Worm (Caenorhabditis elegans) whole organism, L4 larva: ENCODE results near the gene srh-303.
A peak's percentile ranks its signal among the peaks of the same experiment; 100 is the strongest.

ENCODE experiments used
- F37D6.2 ChIP-seq: sonication (generic microtip); optimal IDR thresholded peaks from 2 replicates; lab custom pipeline; 2016; ENCODE audit warnings: mild to moderate bottlenecking, missing genetic modification characterization, missing compliant biosample characterization
- T20F7.1 ChIP-seq: fragments of 200-800 bp; sonication (Bioruptor generic); optimal IDR thresholded peaks from 2 replicates; lab custom pipeline; 2018; ENCODE audit warnings: mild to moderate bottlenecking, missing genetic modification characterization, missing compliant biosample characterization
- T26A8.4 ChIP-seq: fragments of 200-800 bp; sonication (Bioruptor generic); IDR thresholded peaks from 2 replicates; pipeline ENCODE4 v1.3.6; 2022; ENCODE audit warnings: missing genetic modification characterization, missing compliant biosample characterization
- Y75B8A.6 ChIP-seq: fragments of 200-800 bp; sonication (Bioruptor generic); IDR thresholded peaks from 2 replicates; pipeline ENCODE4 v1.3.6; 2022; ENCODE audit warnings: missing genetic modification reagents, missing genetic modification characterization, missing compliant biosample characterization
- ZK337.2 ChIP-seq: fragments of 200-800 bp; sonication (Bioruptor generic); IDR thresholded peaks from 2 replicates; pipeline ENCODE4 v1.3.6; 2022; ENCODE audit warnings: missing genetic modification reagents, missing genetic modification characterization, missing compliant biosample characterization
- arid-1 ChIP-seq: fragments of 200-800 bp; sonication (Bioruptor generic); conservative IDR thresholded peaks from 2 replicates; pipeline ENCODE4 v1.3.6; 2022; ENCODE audit warnings: missing genetic modification reagents, missing genetic modification characterization, missing compliant biosample characterization
- ces-1 ChIP-seq: fragments of 150-350 bp; sonication (generic microtip); optimal IDR thresholded peaks from 4 replicates; lab custom pipeline; 2014; ENCODE audit warnings: missing biosample characterization, missing genetic modification reagents, missing genetic modification characterization
- ctbp-1 ChIP-seq: fragments of 200-800 bp; sonication (Bioruptor generic); IDR thresholded peaks from 2 replicates; pipeline ENCODE4 v1.3.6; 2022; ENCODE audit warnings: missing genetic modification reagents, missing genetic modification characterization, missing compliant biosample characterization
- daf-16 ChIP-seq, 3 experiments: sonication (generic microtip); optimal IDR thresholded peaks; 2 replicates each; lab custom pipeline; 2016 to 2017; ENCODE audit warnings: missing genetic modification characterization in 3 of 3, missing genetic modification reagents in 3 of 3, mild to moderate bottlenecking in 2 of 3, missing compliant biosample characterization in 2 of 3, missing biosample characterization in 1 of 3, moderate library complexity in 1 of 3
- dpl-1 ChIP-seq: fragments of 150-350 bp; optimal IDR thresholded peaks from 2 replicates; lab custom pipeline; 2014; ENCODE audit warnings: missing biosample characterization, missing genetic modification reagents, missing genetic modification characterization
- duxl-1 ChIP-seq: sonication (generic microtip); optimal IDR thresholded peaks from 2 replicates; lab custom pipeline; 2016; ENCODE audit warnings: mild to moderate bottlenecking, missing genetic modification characterization, moderate library complexity, missing compliant biosample characterization; ENCODE audit not compliant: poor library complexity
- dve-1 ChIP-seq: sonication (generic microtip); optimal IDR thresholded peaks from 2 replicates; lab custom pipeline; 2017; ENCODE audit warnings: antibody characterized with exemption, mild to moderate bottlenecking, missing genetic modification characterization, missing compliant biosample characterization; ENCODE audit not compliant: insufficient read depth
- hlh-11 ChIP-seq: fragments of 200-800 bp; sonication (Bioruptor generic); optimal IDR thresholded peaks from 2 replicates; lab custom pipeline; 2018; ENCODE audit warnings: mild to moderate bottlenecking, missing genetic modification characterization, missing compliant biosample characterization
- hlh-30 ChIP-seq: sonication (generic microtip); optimal IDR thresholded peaks from 2 replicates; lab custom pipeline; 2017; ENCODE audit warnings: antibody characterized with exemption, mild to moderate bottlenecking, missing genetic modification characterization, missing compliant biosample characterization; ENCODE audit not compliant: insufficient read depth
- hmg-1.1 ChIP-seq: fragments of 200-800 bp; sonication (Bioruptor generic); IDR thresholded peaks from 2 replicates; pipeline ENCODE4 v1.3.6; 2022; ENCODE audit warnings: missing genetic modification reagents, missing genetic modification characterization, missing compliant biosample characterization
- jun-1 ChIP-seq: fragments of 150-350 bp; optimal IDR thresholded peaks from 2 replicates; lab custom pipeline; 2014; ENCODE audit warnings: missing biosample characterization, missing genetic modification reagents, missing genetic modification characterization
- lim-7 ChIP-seq: fragments of 200-800 bp; sonication (Bioruptor generic); IDR thresholded peaks from 2 replicates; pipeline ENCODE4 v1.3.6; 2022; ENCODE audit warnings: missing genetic modification characterization, missing compliant biosample characterization
- lin-1 ChIP-seq: fragments of 200-800 bp; sonication (Bioruptor generic); IDR thresholded peaks from 2 replicates; pipeline ENCODE4 v1.3.6; 2022; ENCODE audit warnings: missing genetic modification reagents, missing genetic modification characterization, missing compliant biosample characterization
- lin-15B ChIP-seq: fragments of 150-350 bp; sonication (generic microtip); optimal IDR thresholded peaks from 3 replicates; lab custom pipeline; 2014; ENCODE audit warnings: missing biosample characterization, missing genetic modification characterization
- lin-38 ChIP-seq: fragments of 200-800 bp; sonication (Bioruptor generic); IDR thresholded peaks from 2 replicates; pipeline ENCODE4 v1.3.6; 2022; ENCODE audit warnings: missing genetic modification reagents, missing genetic modification characterization, missing compliant biosample characterization
- lin-39 ChIP-seq: fragments of 150-350 bp; optimal IDR thresholded peaks from 2 replicates; lab custom pipeline; 2014; ENCODE audit warnings: missing biosample characterization, missing genetic modification reagents, missing genetic modification characterization
- lsy-2 ChIP-seq, 2 experiments: fragments of 150-350 bp in 1 of 2; sonication (generic microtip) in 1 of 2; optimal IDR thresholded peaks; 2 replicates each; lab custom pipeline; 2014 to 2017; ENCODE audit warnings: missing biosample characterization in 2 of 2, missing genetic modification characterization in 2 of 2
- madf-9 ChIP-seq: fragments of 200-800 bp; sonication (Bioruptor generic); conservative IDR thresholded peaks from 2 replicates; pipeline ENCODE4 v1.3.6; 2022; ENCODE audit warnings: missing genetic modification reagents, missing genetic modification characterization, missing compliant biosample characterization
- mdl-1 ChIP-seq, 2 experiments: fragments of 150-350 bp in 1 of 2; sonication (generic microtip) in 1 of 2; optimal IDR thresholded peaks; 2 replicates each; lab custom pipeline; 2014 to 2017; ENCODE audit warnings: missing biosample characterization in 2 of 2, missing genetic modification characterization in 2 of 2
- mdt-29 ChIP-seq: fragments of 200-800 bp; sonication (Bioruptor generic); IDR thresholded peaks from 2 replicates; pipeline ENCODE4 v1.3.6; 2022; ENCODE audit warnings: missing genetic modification reagents, missing genetic modification characterization, missing compliant biosample characterization
- mep-1 ChIP-seq: fragments of 150-350 bp; sonication (generic microtip); optimal IDR thresholded peaks from 3 replicates; lab custom pipeline; 2014; ENCODE audit warnings: missing biosample characterization, missing genetic modification characterization
- mxl-3 ChIP-seq: fragments of 200-800 bp; sonication (Bioruptor generic); optimal IDR thresholded peaks from 2 replicates; lab custom pipeline; 2018; ENCODE audit warnings: mild to moderate bottlenecking, missing genetic modification characterization, missing compliant biosample characterization
- nhr-102 ChIP-seq: sonication (generic microtip); optimal IDR thresholded peaks from 2 replicates; lab custom pipeline; 2016; ENCODE audit warnings: mild to moderate bottlenecking, missing genetic modification characterization, moderate library complexity, missing compliant biosample characterization
- nhr-11 ChIP-seq: fragments of 150-350 bp; optimal IDR thresholded peaks from 2 replicates; lab custom pipeline; 2014; ENCODE audit warnings: missing biosample characterization, missing genetic modification characterization
- nhr-111 ChIP-seq: fragments of 200-800 bp; sonication (Bioruptor generic); optimal IDR thresholded peaks from 2 replicates; lab custom pipeline; 2018; ENCODE audit warnings: mild to moderate bottlenecking, missing genetic modification characterization, missing compliant biosample characterization
- nhr-25 ChIP-seq: sonication (generic microtip); optimal IDR thresholded peaks from 2 replicates; lab custom pipeline; 2017; ENCODE audit warnings: missing genetic modification characterization, mild to moderate bottlenecking, missing compliant biosample characterization, antibody characterized with exemption, moderate library complexity, borderline replicate concordance; ENCODE audit not compliant: insufficient read depth
- nhr-48 ChIP-seq: sonication (generic microtip); optimal IDR thresholded peaks from 2 replicates; lab custom pipeline; 2016; ENCODE audit warnings: mild to moderate bottlenecking, missing genetic modification characterization, missing compliant biosample characterization
- nhr-6 ChIP-seq: fragments of 150-350 bp; optimal IDR thresholded peaks from 2 replicates; lab custom pipeline; 2014; ENCODE audit warnings: missing biosample characterization, missing genetic modification characterization
- pqm-1 ChIP-seq: sonication (generic microtip); optimal IDR thresholded peaks from 2 replicates; lab custom pipeline; 2017; ENCODE audit warnings: missing biosample characterization, missing genetic modification characterization
- set-16 ChIP-seq: fragments of 200-800 bp; sonication (Bioruptor generic); IDR thresholded peaks from 2 replicates; pipeline ENCODE4 v1.3.6; 2022; ENCODE audit warnings: missing genetic modification reagents, missing genetic modification characterization, missing compliant biosample characterization
- skn-1 ChIP-seq: fragments of 150-350 bp; optimal IDR thresholded peaks from 2 replicates; lab custom pipeline; 2014; ENCODE audit warnings: missing biosample characterization, missing genetic modification characterization
- snpc-1.2 ChIP-seq: fragments of 200-800 bp; sonication (Bioruptor generic); IDR thresholded peaks from 2 replicates; pipeline ENCODE4 v1.3.6; 2022; ENCODE audit warnings: missing genetic modification reagents, missing genetic modification characterization, missing compliant biosample characterization
- spr-1 ChIP-seq: sonication (generic microtip); optimal IDR thresholded peaks from 2 replicates; lab custom pipeline; 2016; ENCODE audit warnings: mild to moderate bottlenecking, missing genetic modification characterization, missing compliant biosample characterization
- tra-1 ChIP-seq: fragments of 200-800 bp; sonication (Bioruptor generic); IDR thresholded peaks from 2 replicates; pipeline ENCODE4 v1.3.6; 2022; ENCODE audit warnings: missing genetic modification reagents, missing genetic modification characterization, missing compliant biosample characterization
- unc-62 ChIP-seq, 3 experiments: fragments of 150-350 bp in 1 of 3; sonication (generic microtip); optimal IDR thresholded peaks in 2 of 3; peaks in 1 of 3; 1 replicate in 1 of 3; 2 replicates in 2 of 3; lab custom pipeline; 2014 to 2017; ENCODE audit warnings: missing biosample characterization in 3 of 3, missing genetic modification characterization in 3 of 3, missing genetic modification reagents in 3 of 3, missing genotype in 1 of 3
- zfp-2 ChIP-seq: sonication (generic microtip); optimal IDR thresholded peaks from 2 replicates; lab custom pipeline; 2016; ENCODE audit warnings: mild to moderate bottlenecking, missing genetic modification characterization, missing compliant biosample characterization
- ztf-11 ChIP-seq: fragments of 150-350 bp; optimal IDR thresholded peaks from 2 replicates; lab custom pipeline; 2014; ENCODE audit warnings: missing biosample characterization, missing genetic modification characterization

Gene srh-303

ce11 chrV:17844106-17844505 lies 12.7 kb downstream of the srh-303 start, which contains the start of gene srh-286 (continued):
- TF ChIP-seq lin-39 (tag; lab: Kevin White, UChicago) (no peak), hlh-30 (tag; lab: Kevin White, UChicago) (no peak)

DNA sequence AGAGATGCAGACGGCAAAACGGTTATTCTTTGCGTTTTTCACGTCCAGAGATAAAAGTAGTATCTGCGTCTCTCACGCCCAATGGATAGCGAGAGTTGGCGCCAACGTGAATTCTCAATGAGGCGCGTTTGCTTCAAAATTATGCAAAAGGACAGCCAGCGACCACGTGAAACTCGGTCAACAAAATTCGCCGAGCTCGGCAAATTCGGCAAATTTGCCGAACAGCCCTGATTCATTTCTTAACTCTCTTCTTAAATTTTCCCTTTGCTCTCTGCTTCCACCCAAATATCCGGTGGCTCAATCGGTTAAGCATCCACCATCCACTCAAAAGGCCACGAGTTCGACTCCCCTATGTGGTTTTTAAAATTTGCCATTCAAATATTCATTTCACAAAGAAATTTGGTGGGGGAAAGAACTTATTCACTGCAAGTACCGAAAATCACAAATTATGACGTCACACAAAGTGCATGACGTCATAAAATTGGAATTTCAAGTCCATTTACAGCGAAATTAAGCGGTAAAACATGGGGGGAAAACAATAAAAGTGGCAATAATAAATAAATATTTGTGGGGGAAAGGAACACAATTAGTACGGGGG lies 14.0 kb downstream of the srh-303 start:
- no peak for TF ChIP-seq T20F7.1 (GFP tag; lab: Kevin White, UChicago)
- no peak for TF ChIP-seq lin-1 (GFP tag; lab: Robert Waterston, UW)

- TF ChIP-seq unc-62 (GFP tag; optimal IDR thresholded peaks at IDR 0.05 in 1 of 2; lab: Kevin White, UChicago) (no peak), unc-62 (tag; optimal IDR thresholded peaks at IDR 0.05; lab: Kevin White, UChicago) (no peak), nhr-48 (tag; lab: Kevin White, UChicago) (no peak), snpc-1.2 (GFP tag; lab: Robert Waterston, UW) (no peak), madf-9 (no peak), arid-1 (GFP tag; lab: Robert Waterston, UW) (no peak), dve-1 (tag; lab: Kevin White, UChicago) (no peak)
These were observed 24.4 kb downstream of the srh-303 start, which contains the start of gene tcc-1 for ce11 chrV:17855889-17856288. tcc-1 (minus strand) TSS chrV:17855989.

ce11 chrV:17857901-17858300 lies 26.5 kb downstream of the srh-303 start:
- TF ChIP-seq pqm-1 (tag; lab: Kevin White, UChicago), result peak; percentile 15
- peak; percentile 97 for TF ChIP-seq hmg-1.1 (GFP tag; lab: Robert Waterston, UW)
- TF ChIP-seq duxl-1 (tag; lab: Kevin White, UChicago), result peak; percentile 83
- TF ChIP-seq nhr-11 (tag; lab: Kevin White, UChicago), result peak; percentile 88
- TF ChIP-seq Y75B8A.6 (GFP tag; lab: Robert Waterston, UW), result no peak
- TF ChIP-seq lsy-2 (tag; optimal IDR thresholded peaks at IDR 0.05; lab: Kevin White, UChicago), result peak; percentile 81 to 85
- TF ChIP-seq mdl-1 (tag; optimal IDR thresholded peaks at IDR 0.05; lab: Kevin White, UChicago), result peak; percentile 79 to 88
- TF ChIP-seq ces-1, result peak; percentile 56
- TF ChIP-seq dpl-1 (GFP tag; lab: Kevin White, UChicago), result peak; percentile 66
- TF ChIP-seq nhr-25 (tag; lab: Kevin White, UChicago), result peak; percentile 39
- TF ChIP-seq mxl-3 (GFP tag; lab: Kevin White, UChicago), result peak; percentile 85
- TF ChIP-seq jun-1 (tag; lab: Kevin White, UChicago), result peak; percentile 42
- TF ChIP-seq daf-16 (GFP tag; optimal IDR thresholded peaks at IDR 0.05; lab: Kevin White, UChicago), result peak; percentile 9 to 47
- peak; percentile 66 for TF ChIP-seq daf-16 (tag; optimal IDR thresholded peaks at IDR 0.05; lab: Kevin White, UChicago)
- TF ChIP-seq ztf-11, result no peak
- peak; percentile 77 for TF ChIP-seq set-16 (GFP tag; lab: Robert Waterston, UW)
- peak; percentile 82 for TF ChIP-seq lin-38 (GFP tag; lab: Robert Waterston, UW)
- TF ChIP-seq hlh-11 (tag; lab: Kevin White, UChicago), result peak; percentile 92
- peak; percentile 89 for TF ChIP-seq dve-1 (tag; lab: Kevin White, UChicago)
- no peak for TF ChIP-seq nhr-111 (GFP tag; lab: Kevin White, UChicago)
- no peak for TF ChIP-seq lim-7 (GFP tag; lab: Robert Waterston, UW)
- TF ChIP-seq mdt-29 (GFP tag; lab: Robert Waterston, UW), result peak; percentile 70; the same call in 1 of the 2 replicates
- peak; percentile 89 for TF ChIP-seq mep-1 (tag; lab: Kevin White, UChicago)
- no peak for TF ChIP-seq skn-1 (tag; lab: Kevin White, UChicago)
- peak; percentile 33; the same call in 1 of the 2 replicates for TF ChIP-seq tra-1 (GFP tag; lab: Robert Waterston, UW)
- no peak for TF ChIP-seq lin-15B (tag; lab: Kevin White, UChicago)
- peak; percentile 22 for TF ChIP-seq nhr-6 (tag; lab: Kevin White, UChicago)
- peak; percentile 82 for TF ChIP-seq ctbp-1 (GFP tag; lab: Robert Waterston, UW)
- peak; percentile 84 for TF ChIP-seq T26A8.4
- TF ChIP-seq spr-1, result peak; percentile 73
- peak; percentile 67 for TF ChIP-seq nhr-102 (tag; lab: Kevin White, UChicago)
- peak; percentile 41 for TF ChIP-seq zfp-2 (tag; lab: Kevin White, UChicago)
- peak; percentile 50 for TF ChIP-seq arid-1 (GFP tag; lab: Robert Waterston, UW)
- no peak for TF ChIP-seq ZK337.2 (GFP tag; lab: Robert Waterston, UW)
- peak; percentile 52 for TF ChIP-seq F37D6.2 (tag; lab: Kevin White, UChicago)
